Fruit fly (Drosophila melanogaster) whole organism, embryonic: ENCODE data around the gene stwl.
A peak's percentile ranks its signal among the peaks of the same experiment; 100 is the strongest.

Experiments
- Abd-B ChIP-seq: fragments of 200-800 bp; sonication (Bioruptor generic); optimal IDR thresholded peaks from 2 replicates; lab custom pipeline; 2018; ENCODE audit warnings: missing biosample characterization, mild to moderate bottlenecking, missing genetic modification characterization, moderate library complexity
- Blimp-1 ChIP-seq: fragments of 200-800 bp; sonication (Bioruptor generic); optimal IDR thresholded peaks from 3 replicates; lab custom pipeline; 2018; ENCODE audit warnings: missing biosample characterization, missing genetic modification characterization, mild to moderate bottlenecking, moderate library complexity, missing genetic modification reagents
- Bteb2 ChIP-seq: fragments of 200-800 bp; sonication (Bioruptor generic); optimal IDR thresholded peaks from 2 replicates; lab custom pipeline; 2016; ENCODE audit warnings: missing biosample characterization, missing genetic modification characterization
- CG10147 ChIP-seq: fragments of 200-800 bp; sonication (Bioruptor generic); optimal IDR thresholded peaks from 2 replicates; lab custom pipeline; 2019; ENCODE audit warnings: missing biosample characterization, mild to moderate bottlenecking, missing genetic modification characterization, moderate library complexity
- CG10462 ChIP-seq: fragments of 200-800 bp; sonication (Bioruptor generic); optimal IDR thresholded peaks from 2 replicates; lab custom pipeline; 2016; ENCODE audit warnings: missing biosample characterization, missing genetic modification characterization
- CG10959 ChIP-seq: fragments of 200-800 bp; sonication (Bioruptor generic); IDR thresholded peaks from 2 replicates; pipeline ENCODE4 v1.3.6; 2022; ENCODE audit warnings: missing biosample characterization, missing genetic modification characterization
- CG11456 ChIP-seq: fragments of 200-800 bp; sonication (Bioruptor generic); IDR thresholded peaks from 3 replicates; pipeline ENCODE4 v1.3.6; 2022; ENCODE audit warnings: missing biosample characterization, missing genetic modification characterization
- CG11696 ChIP-seq: fragments of 200-800 bp; sonication (Bioruptor generic); IDR thresholded peaks from 2 replicates; pipeline ENCODE4 v1.3.6; 2022; ENCODE audit warnings: missing biosample characterization, missing genetic modification characterization
- CG12071 ChIP-seq: fragments of 200-800 bp; sonication (Bioruptor generic); optimal IDR thresholded peaks from 3 replicates; lab custom pipeline; 2018; ENCODE audit warnings: missing biosample characterization, mild to moderate bottlenecking, missing genetic modification characterization
- CG12155 ChIP-seq: fragments of 200-800 bp; sonication (Bioruptor generic); optimal IDR thresholded peaks from 3 replicates; lab custom pipeline; 2016; ENCODE audit warnings: missing biosample characterization, missing genetic modification characterization
- CG1233 ChIP-seq: fragments of 200-800 bp; sonication (Bioruptor generic); optimal IDR thresholded peaks from 4 replicates; lab custom pipeline; 2018; ENCODE audit warnings: missing biosample characterization, mild to moderate bottlenecking, missing genetic modification characterization
- CG13424 ChIP-seq: fragments of 200-800 bp; sonication (Bioruptor generic); optimal IDR thresholded peaks from 2 replicates; lab custom pipeline; 2019; ENCODE audit warnings: missing biosample characterization, mild to moderate bottlenecking, missing genetic modification characterization, moderate library complexity
- CG1602 ChIP-seq: fragments of 200-800 bp; sonication (Bioruptor generic); optimal IDR thresholded peaks from 3 replicates; lab custom pipeline; 2016; ENCODE audit warnings: missing biosample characterization, missing genetic modification characterization
- CG17829 ChIP-seq: fragments of 200-800 bp; optimal IDR thresholded peaks from 2 replicates; lab custom pipeline; 2019; ENCODE audit warnings: missing biosample characterization, mild to moderate bottlenecking, missing genetic modification characterization, moderate library complexity
- CG18619 ChIP-seq: fragments of 200-800 bp; sonication (Bioruptor generic); optimal IDR thresholded peaks from 3 replicates; lab custom pipeline; 2017; ENCODE audit warnings: missing biosample characterization, mild to moderate bottlenecking, missing genetic modification characterization
- CG31224 ChIP-seq: fragments of 200-800 bp; sonication (Bioruptor generic); IDR thresholded peaks from 2 replicates; pipeline ENCODE4 v1.3.6; 2022; ENCODE audit warnings: missing biosample characterization, missing genetic modification characterization
- CG3163 ChIP-seq: fragments of 200-800 bp; sonication (Bioruptor generic); optimal IDR thresholded peaks from 3 replicates; lab custom pipeline; 2016; ENCODE audit warnings: missing biosample characterization, missing genetic modification characterization
- CG4328 ChIP-seq: fragments of 200-800 bp; sonication (Bioruptor generic); optimal IDR thresholded peaks from 3 replicates; lab custom pipeline; 2017; ENCODE audit warnings: missing biosample characterization, missing genetic modification reagents, missing genetic modification characterization
- CG4404 ChIP-seq: fragments of 200-800 bp; sonication (Bioruptor generic); IDR thresholded peaks from 2 replicates; pipeline ENCODE4 v1.3.6; 2022; ENCODE audit warnings: missing biosample characterization, missing genetic modification characterization
- CG8388 ChIP-seq: fragments of 200-800 bp; sonication (Bioruptor generic); optimal IDR thresholded peaks from 2 replicates; lab custom pipeline; 2019; ENCODE audit warnings: missing biosample characterization, mild to moderate bottlenecking, missing genetic modification characterization, moderate library complexity
- CG8924 ChIP-seq: fragments of 200-800 bp; optimal IDR thresholded peaks from 3 replicates; lab custom pipeline; 2019; ENCODE audit warnings: missing biosample characterization, mild to moderate bottlenecking, missing genetic modification characterization, moderate library complexity
- CG9817 ChIP-seq: fragments of 200-800 bp; sonication (Bioruptor generic); optimal IDR thresholded peaks from 2 replicates; lab custom pipeline; 2018; ENCODE audit warnings: missing biosample characterization, mild to moderate bottlenecking, missing genetic modification characterization, moderate library complexity
- CTCF ChIP-seq: fragments of 200-800 bp; sonication (Bioruptor generic); optimal IDR thresholded peaks from 2 replicates; lab custom pipeline; 2017; ENCODE audit warnings: missing biosample characterization, mild to moderate bottlenecking, missing genetic modification characterization, moderate library complexity
- Camta ChIP-seq: fragments of 200-800 bp; sonication (Bioruptor generic); optimal IDR thresholded peaks from 2 replicates; lab custom pipeline; 2016; ENCODE audit warnings: missing biosample characterization, missing genetic modification characterization
- D19B ChIP-seq: fragments of 200-800 bp; sonication (Bioruptor generic); optimal IDR thresholded peaks from 2 replicates; lab custom pipeline; 2017; ENCODE audit warnings: missing biosample characterization, mild to moderate bottlenecking, missing genetic modification characterization
- Dbx ChIP-seq: fragments of 200-800 bp; sonication (Bioruptor generic); IDR thresholded peaks from 3 replicates; pipeline ENCODE4 v1.3.6; 2022; ENCODE audit warnings: missing biosample characterization, missing genetic modification characterization
- Drgx ChIP-seq: fragments of 200-800 bp; sonication (Bioruptor generic); IDR thresholded peaks from 2 replicates; pipeline ENCODE4 v1.3.6; 2022; ENCODE audit warnings: missing biosample characterization, missing genetic modification characterization
- ERR ChIP-seq: fragments of 200-800 bp; sonication (Bioruptor generic); optimal IDR thresholded peaks from 2 replicates; lab custom pipeline; 2016; ENCODE audit warnings: missing biosample characterization, missing genetic modification characterization
- H2.0 ChIP-seq: fragments of 200-800 bp; sonication (Bioruptor generic); IDR thresholded peaks from 2 replicates; pipeline ENCODE4 v1.3.6; 2022; ENCODE audit warnings: missing biosample characterization, missing genetic modification characterization
- HLHmδ ChIP-seq: fragments of 200-800 bp; sonication (Bioruptor generic); optimal IDR thresholded peaks from 2 replicates; lab custom pipeline; 2018; ENCODE audit warnings: missing biosample characterization, mild to moderate bottlenecking, missing genetic modification characterization, moderate library complexity
- Hr3 ChIP-seq: fragments of 200-800 bp; sonication (Bioruptor generic); optimal IDR thresholded peaks from 3 replicates; lab custom pipeline; 2016; ENCODE audit warnings: missing biosample characterization, missing genetic modification characterization
- Mad ChIP-seq: fragments of 200-800 bp; sonication (Bioruptor generic); optimal IDR thresholded peaks from 2 replicates; lab custom pipeline; 2016; ENCODE audit warnings: missing biosample characterization, missing genetic modification characterization
- Nf-YB ChIP-seq: fragments of 200-800 bp; sonication (Bioruptor generic); optimal IDR thresholded peaks from 3 replicates; lab custom pipeline; 2019; ENCODE audit warnings: missing biosample characterization, mild to moderate bottlenecking, missing genetic modification characterization, moderate library complexity
- Stat92E ChIP-seq, 3 experiments: fragments of >200 bp in 2 of 3; fragments of 200-800 bp in 1 of 3; sonication (Bioruptor generic) in 1 of 3; optimal IDR thresholded peaks; 2 replicates each; lab custom pipeline; 2017 to 2019; ENCODE audit warnings: missing biosample characterization in 3 of 3, missing genetic modification characterization in 3 of 3, mild to moderate bottlenecking in 1 of 3, moderate library complexity in 1 of 3
- bbx ChIP-seq: fragments of 200-800 bp; sonication (Bioruptor generic); IDR thresholded peaks from 2 replicates; pipeline ENCODE4 v1.3.6; 2022; ENCODE audit warnings: missing biosample characterization, missing genetic modification characterization; ENCODE audit not compliant: partially characterized antibody
- crol ChIP-seq: fragments of 200-800 bp; sonication (Bioruptor generic); IDR thresholded peaks from 2 replicates; pipeline ENCODE4 v1.3.6; 2022; ENCODE audit warnings: missing biosample characterization, missing genetic modification characterization
- dan ChIP-seq: fragments of 200-800 bp; sonication (Bioruptor generic); IDR thresholded peaks from 2 replicates; pipeline ENCODE4 v1.3.6; 2022; ENCODE audit warnings: missing biosample characterization, missing genetic modification characterization
- dmrt11E ChIP-seq: fragments of 200-800 bp; sonication (Bioruptor generic); optimal IDR thresholded peaks from 3 replicates; lab custom pipeline; 2018; ENCODE audit warnings: missing biosample characterization, mild to moderate bottlenecking, missing genetic modification characterization, moderate library complexity
- esg ChIP-seq: fragments of 200-800 bp; sonication (Bioruptor generic); conservative IDR thresholded peaks from 2 replicates; pipeline ENCODE4 v1.3.6; 2022; ENCODE audit warnings: missing biosample characterization, missing genetic modification characterization
- exex ChIP-seq: fragments of 200-800 bp; sonication (Bioruptor generic); optimal IDR thresholded peaks from 4 replicates; lab custom pipeline; 2018; ENCODE audit warnings: missing biosample characterization, mild to moderate bottlenecking, missing genetic modification characterization, moderate library complexity
- fd3F ChIP-seq: fragments of 200-800 bp; sonication (Bioruptor generic); optimal IDR thresholded peaks from 2 replicates; lab custom pipeline; 2018; ENCODE audit warnings: missing biosample characterization, mild to moderate bottlenecking, missing genetic modification characterization, moderate library complexity
- fd64A ChIP-seq: fragments of 200-800 bp; sonication (Bioruptor generic); optimal IDR thresholded peaks from 3 replicates; lab custom pipeline; 2018; ENCODE audit warnings: missing biosample characterization, mild to moderate bottlenecking, missing genetic modification characterization
- fu2 ChIP-seq: fragments of 200-800 bp; sonication (Bioruptor generic); optimal IDR thresholded peaks from 2 replicates; lab custom pipeline; 2016; ENCODE audit warnings: missing biosample characterization, missing genetic modification characterization
- hth ChIP-seq: fragments of >200 bp; optimal IDR thresholded peaks from 2 replicates; lab custom pipeline; 2017; ENCODE audit warnings: inconsistent platforms
- jumu ChIP-seq: fragments of 200-800 bp; sonication (Bioruptor generic); optimal IDR thresholded peaks from 3 replicates; lab custom pipeline; 2016; ENCODE audit warnings: missing biosample characterization, missing genetic modification characterization
- nerfin-2 ChIP-seq: fragments of 200-800 bp; sonication (Bioruptor generic); IDR thresholded peaks from 2 replicates; pipeline ENCODE4 v1.3.6; 2022; ENCODE audit warnings: missing biosample characterization, missing genetic modification characterization; ENCODE audit not compliant: partially characterized antibody
- peb ChIP-seq: fragments of 200-800 bp; sonication (Bioruptor generic); IDR thresholded peaks from 2 replicates; pipeline ENCODE4 v1.3.6; 2022; ENCODE audit warnings: missing biosample characterization, missing genetic modification characterization
- repo ChIP-seq: fragments of 200-800 bp; sonication (Bioruptor generic); optimal IDR thresholded peaks from 2 replicates; lab custom pipeline; 2016; ENCODE audit warnings: missing biosample characterization, missing genetic modification characterization
- rib ChIP-seq: fragments of 200-800 bp; sonication (Bioruptor generic); IDR thresholded peaks from 2 replicates; pipeline ENCODE4 v1.3.6; 2022; ENCODE audit warnings: missing biosample characterization, missing genetic modification characterization
- row ChIP-seq: fragments of 200-800 bp; sonication (Bioruptor generic); IDR thresholded peaks from 3 replicates; pipeline ENCODE4 v1.3.6; 2022; ENCODE audit warnings: missing biosample characterization, missing genetic modification characterization
- slbo ChIP-seq: fragments of 200-800 bp; sonication (Bioruptor generic); IDR thresholded peaks from 2 replicates; pipeline ENCODE4 v1.3.6; 2022; ENCODE audit warnings: missing biosample characterization, missing genetic modification characterization
- zf30C ChIP-seq: fragments of 200-800 bp; sonication (Bioruptor generic); optimal IDR thresholded peaks from 3 replicates; lab custom pipeline; 2018; ENCODE audit warnings: missing biosample characterization, mild to moderate bottlenecking, missing genetic modification characterization

Gene stwl

dm6 chr3L:14364701-14365100, 45.0 kb downstream of the stwl start (continued):
- TF ChIP-seq CG10462 (GFP tag; lab: Kevin White, UChicago) (peak; percentile 65), CG10959 (GFP tag; lab: Robert Waterston, UW) (peak; percentile 51), dmrt11E (peak; percentile 91), HLHmδ (GFP tag; lab: Kevin White, UChicago) (no peak), CG31224 (GFP tag; lab: Robert Waterston, UW) (no peak; the same call in 1 of the 2 replicates), CG11456 (GFP tag; lab: Robert Waterston, UW) (no peak), bbx (no peak), D19B (GFP tag; lab: Kevin White, UChicago) (no peak), slbo (GFP tag; lab: Robert Waterston, UW) (no peak), dan (GFP tag; lab: Robert Waterston, UW) (no peak), CG4328 (GFP tag; lab: Kevin White, UChicago) (no peak), repo (GFP tag; lab: Kevin White, UChicago) (no peak), CG17829 (tag; lab: Kevin White, UChicago) (peak; percentile 42), esg (GFP tag; lab: Robert Waterston, UW) (no peak), Stat92E (GFP tag; optimal IDR thresholded peaks at IDR 0.05; lab: Kevin White, UChicago) (no peak), rib (no peak), Dbx (GFP tag; lab: Robert Waterston, UW) (no peak), zf30C (GFP tag; lab: Kevin White, UChicago) (peak; percentile 85), Mad (GFP tag; lab: Kevin White, UChicago) (no peak), row (GFP tag; lab: Robert Waterston, UW) (peak; percentile 68), peb (GFP tag; lab: Robert Waterston, UW) (0 out of 2 replicates have a peak, but pooled peaks have one; percentile 24), CG11696 (GFP tag; lab: Robert Waterston, UW) (no peak), Nf-YB (GFP tag; lab: Kevin White, UChicago) (peak; percentile 25), Camta (GFP tag; lab: Kevin White, UChicago) (peak; percentile 45), CG18619 (GFP tag; lab: Kevin White, UChicago) (no peak), Bteb2 (GFP tag; lab: Kevin White, UChicago) (no peak), fu2 (GFP tag; lab: Kevin White, UChicago) (peak; percentile 9), CG1602 (GFP tag; lab: Kevin White, UChicago) (peak; percentile 69), Blimp-1 (GFP tag; lab: Kevin White, UChicago) (peak; percentile 47), CG10147 (GFP tag; lab: Kevin White, UChicago) (no peak), Abd-B (peak; percentile 30), CG9817 (tag; lab: Kevin White, UChicago) (no peak), fd64A (GFP tag; lab: Kevin White, UChicago) (no peak), ERR (GFP tag; lab: Kevin White, UChicago) (no peak), crol (GFP tag; lab: Robert Waterston, UW) (no peak), CG8388 (GFP tag; lab: Kevin White, UChicago) (peak; percentile 30), exex (tag; lab: Kevin White, UChicago) (no peak), nerfin-2 (GFP tag; lab: Robert Waterston, UW) (no peak), fd3F (GFP tag; lab: Kevin White, UChicago) (no peak), Hr3 (GFP tag; lab: Kevin White, UChicago) (peak; percentile 21), hth (no peak), CG3163 (GFP tag; lab: Kevin White, UChicago) (no peak), CG4404 (GFP tag; lab: Robert Waterston, UW) (peak; percentile 53), CG12155 (GFP tag; lab: Kevin White, UChicago) (peak; percentile 33), CG8924 (peak; percentile 11), CG1233 (GFP tag; lab: Kevin White, UChicago) (no peak), Drgx (GFP tag; lab: Robert Waterston, UW) (peak; percentile 74), H2.0 (GFP tag; lab: Robert Waterston, UW) (0 out of 2 replicates have a peak, but pooled peaks have one; percentile 12), CG13424 (peak; percentile 20), jumu (GFP tag; lab: Kevin White, UChicago) (no peak), CTCF (no peak), CG12071 (GFP tag; lab: Kevin White, UChicago) (no peak)
